Worm (Caenorhabditis elegans) whole organism, midembryonic: Measurements from ENCODE around the gene R186.3.

ENCODE experiments used
- T22C8.4 ChIP-seq: fragments of 200-800 bp; sonication (Bioruptor generic); IDR thresholded peaks from 2 replicates; pipeline ENCODE4 v1.3.6; 2022; ENCODE audit warnings: missing genetic modification characterization, missing compliant biosample characterization
- cog-1 ChIP-seq: sonication (generic microtip); optimal IDR thresholded peaks from 2 replicates; lab custom pipeline; 2016; ENCODE audit warnings: missing genetic modification characterization, missing compliant biosample characterization
- flt-1 ChIP-seq: fragments of 200-800 bp; sonication (Bioruptor generic); IDR thresholded peaks from 2 replicates; pipeline ENCODE4 v1.3.6; 2022; ENCODE audit warnings: missing genetic modification characterization, missing compliant biosample characterization
- klf-2 ChIP-seq: fragments of 200-800 bp; sonication (Bioruptor generic); conservative IDR thresholded peaks from 2 replicates; pipeline ENCODE4 v1.3.6; 2022; ENCODE audit warnings: missing genetic modification reagents, missing genetic modification characterization, missing compliant biosample characterization
- med-1 ChIP-seq: sonication (generic microtip); optimal IDR thresholded peaks from 2 replicates; lab custom pipeline; 2017; ENCODE audit warnings: missing genetic modification characterization, mild to moderate bottlenecking, missing compliant biosample characterization, antibody characterized with exemption, missing genetic modification reagents; ENCODE audit not compliant: insufficient read depth
- ref-1 ChIP-seq: fragments of 200-800 bp; sonication (Bioruptor generic); conservative IDR thresholded peaks from 2 replicates; pipeline ENCODE4 v1.3.6; 2022; ENCODE audit warnings: missing genetic modification reagents, missing genetic modification characterization, missing compliant biosample characterization
- tab-1 ChIP-seq: fragments of 200-800 bp; sonication (Bioruptor generic); IDR thresholded peaks from 2 replicates; pipeline ENCODE4 v1.3.6; 2022; ENCODE audit warnings: missing genetic modification characterization, missing compliant biosample characterization
- ztf-23 ChIP-seq: fragments of 200-800 bp; sonication (Bioruptor generic); IDR thresholded peaks from 2 replicates; pipeline ENCODE4 v1.3.6; 2022; ENCODE audit warnings: missing genetic modification reagents, missing genetic modification characterization, missing compliant biosample characterization
- ztf-29 ChIP-seq: fragments of 200-800 bp; sonication (Bioruptor generic); IDR thresholded peaks from 2 replicates; pipeline ENCODE4 v1.3.6; 2022; ENCODE audit warnings: missing genetic modification reagents, missing genetic modification characterization, missing compliant biosample characterization

The R186.3 gene

DNA sequence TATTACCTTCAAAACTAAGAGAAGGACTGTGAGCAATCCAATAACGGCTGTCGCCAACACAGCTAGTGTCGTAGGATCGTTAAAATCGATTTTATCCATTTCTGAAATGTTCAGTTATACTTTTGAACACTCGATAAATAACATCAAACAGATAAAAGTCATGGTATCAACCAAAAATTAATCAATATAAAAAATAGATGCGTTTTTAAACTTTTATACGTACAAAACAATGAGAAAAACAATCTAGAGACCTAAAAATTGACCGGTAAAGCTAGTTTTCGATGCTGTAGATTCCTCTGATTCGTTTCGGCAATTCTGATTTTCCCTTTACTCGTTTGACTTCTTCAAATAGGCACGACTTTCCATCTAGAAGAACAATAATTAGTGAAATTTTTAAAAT lies at the start of gene R186.3:
TSS of gene R186.3 (minus strand) at position 101 of the 400 bp plus-strand sequence.
- TF ChIP-seq T22C8.4: no peak
- TF ChIP-seq ztf-23: no peak
- no peak for TF ChIP-seq cog-1
- no peak for TF ChIP-seq med-1 (GFP tag; lab: Kevin White, UChicago)
- TF ChIP-seq klf-2: no peak
- TF ChIP-seq ref-1: no peak
- no peak for TF ChIP-seq ztf-29 (GFP tag; lab: Robert Waterston, UW)
- TF ChIP-seq tab-1: no peak
- no peak for TF ChIP-seq flt-1 (GFP tag; lab: Robert Waterston, UW)

DNA sequence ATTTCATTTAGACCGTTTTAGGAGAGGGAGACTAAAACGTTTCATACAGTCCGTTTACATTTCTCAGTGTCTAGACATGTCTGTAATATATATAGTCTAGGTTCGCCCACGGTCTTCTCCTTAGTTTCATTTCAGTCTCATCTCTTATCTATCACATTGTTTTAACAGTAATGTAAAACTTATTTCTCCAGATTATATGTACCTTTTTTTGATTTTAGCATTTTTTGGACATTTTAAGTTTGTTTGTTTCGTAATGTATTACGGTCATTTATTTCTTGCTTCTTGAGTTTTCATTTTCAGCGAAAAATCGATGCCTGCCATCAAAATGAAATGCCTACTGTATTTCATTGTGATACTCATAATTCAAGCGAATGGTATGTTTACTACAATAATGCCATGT lies 46.8 kb upstream of the R186.3 start, which contains the start of gene F15B9.6:
TSS of gene F15B9.6 (plus strand) at position 301 of the 400 bp plus-strand sequence.
- no peak for TF ChIP-seq ztf-29 (GFP tag; lab: Robert Waterston, UW)
- no peak for TF ChIP-seq T22C8.4
- TF ChIP-seq ref-1: no peak
- TF ChIP-seq tab-1: no peak
- no peak for TF ChIP-seq klf-2
- no peak for TF ChIP-seq cog-1
- TF ChIP-seq ztf-23: no peak
- TF ChIP-seq flt-1 (GFP tag; lab: Robert Waterston, UW): no peak
- no peak for TF ChIP-seq med-1 (GFP tag; lab: Kevin White, UChicago)

ce11 chrV:13013158-13013557 lies 46.1 kb upstream of the R186.3 start, which contains the start of gene try-10:
Gene try-10, minus strand, starts transcription at chrV:13013258.
- TF ChIP-seq ztf-29 (GFP tag; lab: Robert Waterston, UW) (no peak), cog-1 (no peak), med-1 (GFP tag; lab: Kevin White, UChicago) (no peak), klf-2 (no peak), tab-1 (no peak), T22C8.4 (no peak), ref-1 (no peak), ztf-23 (no peak), flt-1 (GFP tag; lab: Robert Waterston, UW) (no peak)

- TF ChIP-seq cog-1: no peak
- TF ChIP-seq flt-1 (GFP tag; lab: Robert Waterston, UW): no peak
- no peak for TF ChIP-seq med-1 (GFP tag; lab: Kevin White, UChicago)
- TF ChIP-seq ztf-29 (GFP tag; lab: Robert Waterston, UW): no peak
- TF ChIP-seq T22C8.4: no peak
- no peak for TF ChIP-seq ref-1
- TF ChIP-seq tab-1: no peak
- no peak for TF ChIP-seq ztf-23
These were observed 44.9 kb upstream of the R186.3 start for ce11 chrV:13011904-13012303.

- peak; percentile 16 for TF ChIP-seq cog-1
- no peak for TF ChIP-seq T22C8.4
These were observed 42.8 kb upstream of the R186.3 start for ce11 chrV:13009843-13010242.

DNA sequence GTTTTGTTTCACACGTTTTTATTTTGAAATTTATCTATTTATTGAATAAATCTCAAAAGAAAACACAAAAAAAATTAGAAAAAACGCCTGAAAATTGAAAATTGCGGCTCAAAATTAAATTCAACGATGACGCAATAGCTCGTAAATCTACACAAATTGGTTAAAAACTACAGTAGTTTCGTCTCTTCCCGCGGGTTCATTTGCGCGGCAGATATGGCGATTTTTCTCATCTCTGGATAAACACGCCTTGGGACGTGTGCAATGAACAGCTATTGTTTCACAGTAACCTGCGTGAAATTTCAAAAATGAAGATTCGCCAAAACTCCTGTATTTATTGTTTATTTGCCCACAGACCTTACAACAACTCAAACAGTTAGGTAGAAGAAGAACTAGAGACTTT lies 42.3 kb upstream of the R186.3 start:
- no peak for TF ChIP-seq cog-1
- TF ChIP-seq T22C8.4: no peak
- TF ChIP-seq ztf-23: no peak
- no peak for TF ChIP-seq ztf-29 (GFP tag; lab: Robert Waterston, UW)
- TF ChIP-seq med-1 (GFP tag; lab: Kevin White, UChicago): no peak
- no peak for TF ChIP-seq tab-1
- no peak for TF ChIP-seq flt-1 (GFP tag; lab: Robert Waterston, UW)
- TF ChIP-seq klf-2: no peak
- no peak for TF ChIP-seq ref-1

DNA sequence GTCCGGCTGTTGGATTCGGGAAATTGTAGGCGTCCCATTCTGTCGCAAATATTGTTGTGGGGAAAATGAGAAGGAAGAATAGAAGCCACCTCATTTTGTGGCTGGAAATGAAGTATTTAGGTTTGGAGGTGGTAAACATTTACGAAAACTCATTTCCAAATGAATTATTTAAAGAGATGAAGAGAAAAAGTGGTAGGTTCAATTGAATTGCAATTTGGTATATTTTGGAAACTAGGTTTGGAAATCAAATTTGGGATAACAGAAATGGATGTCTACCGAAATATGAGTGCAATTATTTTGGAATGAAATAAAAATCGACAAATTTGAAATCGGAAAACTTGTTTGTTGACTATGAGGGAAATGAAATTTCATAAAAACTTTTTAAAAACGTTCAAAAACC lies 41.8 kb upstream of the R186.3 start, which contains the start of gene F15B9.10:
TSS of gene F15B9.10 (minus strand) at position 101 of the 400 bp plus-strand sequence.
- no peak for TF ChIP-seq ztf-29 (GFP tag; lab: Robert Waterston, UW)
- no peak for TF ChIP-seq klf-2
- TF ChIP-seq ztf-23: no peak
- TF ChIP-seq tab-1: no peak
- TF ChIP-seq med-1 (GFP tag; lab: Kevin White, UChicago): no peak

- TF ChIP-seq tab-1 (no peak), ref-1 (no peak), flt-1 (GFP tag; lab: Robert Waterston, UW) (no peak), ztf-23 (no peak), med-1 (GFP tag; lab: Kevin White, UChicago) (no peak)
These were observed 39.7 kb upstream of the R186.3 start for ce11 chrV:13006754-13007153.

ce11 chrV:13004374-13004773 lies 37.4 kb upstream of the R186.3 start:
- TF ChIP-seq med-1 (GFP tag; lab: Kevin White, UChicago) (no peak), ztf-29 (GFP tag; lab: Robert Waterston, UW) (no peak), tab-1 (0 out of 2 replicates have a peak, but pooled peaks have one; percentile 25), ref-1 (no peak)

ce11 chrV:13003378-13003777 lies 36.4 kb upstream of the R186.3 start:
- TF ChIP-seq T22C8.4 (peak; percentile 80), tab-1 (peak; percentile 93), klf-2 (peak; percentile 87), med-1 (GFP tag; lab: Kevin White, UChicago) (peak; percentile 30), cog-1 (peak; percentile 52), ref-1 (peak; percentile 79; the same call in 1 of the 2 replicates), ztf-23 (peak; percentile 94), ztf-29 (GFP tag; lab: Robert Waterston, UW) (peak; percentile 79), flt-1 (GFP tag; lab: Robert Waterston, UW) (peak; percentile 94)

ce11 chrV:13002070-13002469 lies 35.1 kb upstream of the R186.3 start, which contains the start of gene inft-2:
Gene inft-2, plus strand, starts transcription at chrV:13002317.
- TF ChIP-seq med-1 (GFP tag; lab: Kevin White, UChicago) (no peak), ref-1 (no peak), T22C8.4 (no peak), tab-1 (no peak), ztf-23 (no peak), cog-1 (no peak), flt-1 (GFP tag; lab: Robert Waterston, UW) (no peak), ztf-29 (GFP tag; lab: Robert Waterston, UW) (no peak), klf-2 (no peak)
